Fruit fly (Drosophila melanogaster) whole organism, embryonic: ENCODE measurements around the gene CG17177.

Experiments
- Antp ChIP-seq: fragments of 200-800 bp; sonication (Bioruptor generic); optimal IDR thresholded peaks from 3 replicates; lab custom pipeline; 2016; ENCODE audit warnings: missing biosample characterization, missing genetic modification characterization
- CG10147 ChIP-seq: fragments of 200-800 bp; sonication (Bioruptor generic); optimal IDR thresholded peaks from 2 replicates; lab custom pipeline; 2019; ENCODE audit warnings: missing biosample characterization, mild to moderate bottlenecking, missing genetic modification characterization, moderate library complexity
- CG10565 ChIP-seq: fragments of 200-800 bp; sonication (Bioruptor generic); optimal IDR thresholded peaks from 3 replicates; lab custom pipeline; 2016; ENCODE audit warnings: missing biosample characterization, mild to moderate bottlenecking, missing genetic modification characterization
- CG11085 ChIP-seq: fragments of 200-800 bp; sonication (Bioruptor generic); IDR thresholded peaks from 2 replicates; pipeline ENCODE4 v1.3.6; 2022; ENCODE audit warnings: missing biosample characterization, missing genetic modification characterization
- CG11093 ChIP-seq: fragments of 200-800 bp; sonication (Bioruptor generic); IDR thresholded peaks from 3 replicates; pipeline ENCODE4 v1.3.6; 2022; ENCODE audit warnings: missing biosample characterization, missing genetic modification characterization
- CG11723 ChIP-seq: fragments of 200-800 bp; sonication (Bioruptor generic); optimal IDR thresholded peaks from 2 replicates; lab custom pipeline; 2017; ENCODE audit warnings: missing biosample characterization, mild to moderate bottlenecking, missing genetic modification characterization
- CG12942 ChIP-seq: fragments of 200-800 bp; sonication (Bioruptor generic); optimal IDR thresholded peaks from 3 replicates; lab custom pipeline; 2016; ENCODE audit warnings: missing biosample characterization, missing genetic modification characterization
- CG16815 ChIP-seq: fragments of 200-800 bp; sonication (Bioruptor generic); optimal IDR thresholded peaks from 3 replicates; lab custom pipeline; 2017; ENCODE audit warnings: missing biosample characterization, mild to moderate bottlenecking, missing genetic modification characterization
- CG1832 ChIP-seq: fragments of 200-800 bp; sonication (Bioruptor generic); optimal IDR thresholded peaks from 2 replicates; lab custom pipeline; 2017; ENCODE audit warnings: missing biosample characterization, mild to moderate bottlenecking, missing genetic modification characterization, inconsistent platforms
- CG18599 ChIP-seq: fragments of 200-800 bp; sonication (Bioruptor generic); optimal IDR thresholded peaks from 3 replicates; lab custom pipeline; 2017; ENCODE audit warnings: missing biosample characterization, missing genetic modification characterization, mild to moderate bottlenecking, moderate library complexity, missing genetic modification reagents
- CG18619 ChIP-seq: fragments of 200-800 bp; sonication (Bioruptor generic); optimal IDR thresholded peaks from 3 replicates; lab custom pipeline; 2017; ENCODE audit warnings: missing biosample characterization, mild to moderate bottlenecking, missing genetic modification characterization
- CG18764 ChIP-seq: fragments of 200-800 bp; sonication (Bioruptor generic); optimal IDR thresholded peaks from 3 replicates; lab custom pipeline; 2016; ENCODE audit warnings: missing biosample characterization, missing genetic modification characterization
- CG33213 ChIP-seq: fragments of 200-800 bp; sonication (Bioruptor generic); optimal IDR thresholded peaks from 3 replicates; lab custom pipeline; 2016; ENCODE audit warnings: missing biosample characterization, missing genetic modification characterization
- CG34422 ChIP-seq: fragments of 200-800 bp; sonication (Bioruptor generic); IDR thresholded peaks from 3 replicates; pipeline ENCODE4 v1.3.6; 2022; ENCODE audit warnings: missing biosample characterization, missing genetic modification characterization
- CG42726 ChIP-seq: fragments of 200-800 bp; sonication (Bioruptor generic); IDR thresholded peaks from 2 replicates; pipeline ENCODE4 v1.3.6; 2022; ENCODE audit warnings: missing biosample characterization, missing genetic modification characterization; ENCODE audit not compliant: partially characterized antibody
- CG4404 ChIP-seq: fragments of 200-800 bp; sonication (Bioruptor generic); IDR thresholded peaks from 2 replicates; pipeline ENCODE4 v1.3.6; 2022; ENCODE audit warnings: missing biosample characterization, missing genetic modification characterization
- CG4424 ChIP-seq: fragments of 200-800 bp; sonication (Bioruptor generic); optimal IDR thresholded peaks from 3 replicates; lab custom pipeline; 2016; ENCODE audit warnings: missing biosample characterization, missing genetic modification characterization
- CG4820 ChIP-seq: fragments of 200-800 bp; sonication (Bioruptor generic); optimal IDR thresholded peaks from 3 replicates; lab custom pipeline; 2016; ENCODE audit warnings: missing biosample characterization, missing genetic modification characterization
- CG6254 ChIP-seq: fragments of 200-800 bp; sonication (Bioruptor generic); optimal IDR thresholded peaks from 3 replicates; lab custom pipeline; 2017; ENCODE audit warnings: mild to moderate bottlenecking, missing biosample characterization, missing genetic modification reagents, missing genetic modification characterization
- CG6272 ChIP-seq: fragments of 200-800 bp; sonication (Bioruptor generic); IDR thresholded peaks from 2 replicates; pipeline ENCODE4 v1.3.6; 2022; ENCODE audit warnings: missing biosample characterization, missing genetic modification characterization
- CG7928 ChIP-seq: fragments of 200-800 bp; sonication (Bioruptor generic); optimal IDR thresholded peaks from 2 replicates; lab custom pipeline; 2017; ENCODE audit warnings: missing biosample characterization, mild to moderate bottlenecking, missing genetic modification characterization
- CG8089 ChIP-seq: fragments of 200-800 bp; sonication (Bioruptor generic); optimal IDR thresholded peaks from 3 replicates; lab custom pipeline; 2016; ENCODE audit warnings: missing biosample characterization, missing genetic modification characterization
- CrebB ChIP-seq: fragments of 200-800 bp; sonication (Bioruptor generic); optimal IDR thresholded peaks from 3 replicates; lab custom pipeline; 2018; ENCODE audit warnings: missing biosample characterization, mild to moderate bottlenecking, missing genetic modification characterization
- D ChIP-seq, 2 experiments: fragments of 200-800 bp in 1 of 2; fragments of >200 bp in 1 of 2; sonication (Bioruptor generic) in 1 of 2; optimal IDR thresholded peaks; 2 replicates in 1 of 2; 3 replicates in 1 of 2; lab custom pipeline; 2017; ENCODE audit warnings: mild to moderate bottlenecking in 1 of 2, missing biosample characterization in 1 of 2, missing genetic modification characterization in 1 of 2, missing genetic modification reagents in 1 of 2
- Dbx ChIP-seq: fragments of 200-800 bp; sonication (Bioruptor generic); IDR thresholded peaks from 3 replicates; pipeline ENCODE4 v1.3.6; 2022; ENCODE audit warnings: missing biosample characterization, missing genetic modification characterization
- Elba2 ChIP-seq: fragments of 200-800 bp; sonication (Bioruptor generic); optimal IDR thresholded peaks from 3 replicates; lab custom pipeline; 2016; ENCODE audit warnings: missing biosample characterization, missing genetic modification characterization
- Fer2 ChIP-seq: fragments of 200-800 bp; sonication (Bioruptor generic); optimal IDR thresholded peaks from 2 replicates; lab custom pipeline; 2018; ENCODE audit warnings: missing biosample characterization, mild to moderate bottlenecking, missing genetic modification characterization, moderate library complexity
- HHEX ChIP-seq: fragments of 200-800 bp; sonication (Bioruptor generic); optimal IDR thresholded peaks from 3 replicates; lab custom pipeline; 2017; ENCODE audit warnings: missing biosample characterization, mild to moderate bottlenecking, missing genetic modification characterization, missing genetic modification reagents
- HLH3B ChIP-seq: fragments of 200-800 bp; sonication (Bioruptor generic); IDR thresholded peaks from 2 replicates; pipeline ENCODE4 v1.3.6; 2022; ENCODE audit warnings: missing biosample characterization, missing genetic modification characterization
- MTF-1 ChIP-seq: fragments of 200-800 bp; sonication (Bioruptor generic); optimal IDR thresholded peaks from 2 replicates; lab custom pipeline; 2018; ENCODE audit warnings: missing biosample characterization, mild to moderate bottlenecking, missing genetic modification characterization, borderline replicate concordance
- NC2α ChIP-seq: fragments of 200-800 bp; sonication (Bioruptor generic); optimal IDR thresholded peaks from 2 replicates; lab custom pipeline; 2016; ENCODE audit warnings: missing biosample characterization, missing genetic modification characterization
- Nf-YC ChIP-seq: fragments of 200-800 bp; optimal IDR thresholded peaks from 3 replicates; lab custom pipeline; 2019; ENCODE audit warnings: missing biosample characterization, mild to moderate bottlenecking, missing genetic modification characterization, moderate library complexity
- Sry-δ ChIP-seq: fragments of 200-800 bp; sonication (Bioruptor generic); optimal IDR thresholded peaks from 2 replicates; lab custom pipeline; 2016; ENCODE audit warnings: missing biosample characterization, missing genetic modification characterization
- ase ChIP-seq: fragments of 200-800 bp; sonication (Bioruptor generic); IDR thresholded peaks from 3 replicates; pipeline ENCODE4 v1.3.6; 2022; ENCODE audit warnings: missing biosample characterization, missing genetic modification characterization
- bigmax ChIP-seq: fragments of 200-800 bp; sonication (Bioruptor generic); optimal IDR thresholded peaks from 2 replicates; lab custom pipeline; 2018; ENCODE audit warnings: missing biosample characterization, mild to moderate bottlenecking, missing genetic modification characterization
- bowl ChIP-seq: fragments of 200-800 bp; sonication (Bioruptor generic); IDR thresholded peaks from 2 replicates; pipeline ENCODE4 v1.3.6; 2022; ENCODE audit warnings: missing biosample characterization, missing genetic modification characterization
- cato ChIP-seq: fragments of 200-800 bp; sonication (Bioruptor generic); optimal IDR thresholded peaks from 2 replicates; lab custom pipeline; 2016; ENCODE audit warnings: missing biosample characterization, missing genetic modification characterization, borderline replicate concordance
- her ChIP-seq: fragments of 200-800 bp; sonication (Bioruptor generic); optimal IDR thresholded peaks from 2 replicates; lab custom pipeline; 2016; ENCODE audit warnings: missing biosample characterization, missing genetic modification characterization
- ind ChIP-seq: fragments of 200-800 bp; sonication (Bioruptor generic); optimal IDR thresholded peaks from 3 replicates; lab custom pipeline; 2016; ENCODE audit warnings: missing biosample characterization, missing genetic modification characterization
- jing ChIP-seq: fragments of 200-800 bp; sonication (Bioruptor generic); optimal IDR thresholded peaks from 2 replicates; lab custom pipeline; 2018; ENCODE audit warnings: missing biosample characterization, mild to moderate bottlenecking, missing genetic modification characterization
- oc ChIP-seq: fragments of 200-800 bp; sonication (Bioruptor generic); optimal IDR thresholded peaks from 2 replicates; lab custom pipeline; 2018; ENCODE audit warnings: missing biosample characterization, mild to moderate bottlenecking, missing genetic modification characterization, moderate library complexity
- odd ChIP-seq: fragments of 200-800 bp; sonication (Bioruptor generic); optimal IDR thresholded peaks from 2 replicates; lab custom pipeline; 2017; ENCODE audit warnings: missing biosample characterization, mild to moderate bottlenecking, missing genetic modification characterization
- ranshi ChIP-seq: fragments of 200-800 bp; sonication (Bioruptor generic); IDR thresholded peaks from 2 replicates; pipeline ENCODE4 v1.3.6; 2022; ENCODE audit warnings: missing biosample characterization, missing genetic modification characterization
- ro ChIP-seq: fragments of 200-800 bp; sonication (Bioruptor generic); IDR thresholded peaks from 2 replicates; pipeline ENCODE4 v1.3.6; 2022; ENCODE audit warnings: missing biosample characterization, missing genetic modification characterization
- salm ChIP-seq: fragments of 200-800 bp; sonication (Bioruptor generic); optimal IDR thresholded peaks from 2 replicates; lab custom pipeline; 2018; ENCODE audit warnings: missing biosample characterization, mild to moderate bottlenecking, missing genetic modification characterization
- slp2 ChIP-seq: fragments of 200-800 bp; sonication (Bioruptor generic); optimal IDR thresholded peaks from 2 replicates; lab custom pipeline; 2016; ENCODE audit warnings: missing biosample characterization, missing genetic modification characterization
- sr ChIP-seq: fragments of 200-800 bp; sonication (Bioruptor generic); IDR thresholded peaks from 3 replicates; pipeline ENCODE4 v1.3.6; 2022; ENCODE audit warnings: missing biosample characterization, missing genetic modification characterization
- tgo ChIP-seq: fragments of 200-800 bp; sonication (Bioruptor generic); IDR thresholded peaks from 3 replicates; pipeline ENCODE4 v1.3.6; 2022; ENCODE audit warnings: missing biosample characterization, missing genetic modification characterization
- vvl ChIP-seq: fragments of 200-800 bp; sonication (Bioruptor generic); IDR thresholded peaks from 2 replicates; pipeline ENCODE4 v1.3.6; 2022; ENCODE audit warnings: missing biosample characterization, missing genetic modification characterization

CG17177 gene

dm6 chr3L:14672387-14673110 is 28.9 kb downstream of the CG17177 start, which contains the start of the genes CG43121 and ome (continued):
- no peak for TF ChIP-seq ro (GFP tag; lab: Robert Waterston, UW)
- no peak for TF ChIP-seq CG11093 (GFP tag; lab: Robert Waterston, UW)
- no peak for TF ChIP-seq Elba2 (GFP tag; lab: Kevin White, UChicago)
- TF ChIP-seq HHEX, result peak; percentile 19
- TF ChIP-seq CG33213, result no peak
- TF ChIP-seq Dbx, result 0 out of 3 replicates have a peak, but pooled peaks have one; percentile 59
- peak; percentile 21 for TF ChIP-seq Nf-YC (tag; lab: Kevin White, UChicago)
- TF ChIP-seq ranshi (GFP tag; lab: Robert Waterston, UW), result no peak
- no peak for TF ChIP-seq ase (GFP tag; lab: Robert Waterston, UW)
- TF ChIP-seq salm (tag; lab: Kevin White, UChicago), result no peak
- no peak for TF ChIP-seq NC2α
- no peak for TF ChIP-seq CG6272 (GFP tag; lab: Robert Waterston, UW)
- TF ChIP-seq CG6254 (GFP tag; lab: Kevin White, UChicago), result no peak
- peak; percentile 40 for TF ChIP-seq CG18599 (GFP tag; lab: Kevin White, UChicago)
- no peak for TF ChIP-seq Antp (GFP tag; lab: Kevin White, UChicago)
- TF ChIP-seq CG11085 (GFP tag; lab: Robert Waterston, UW), result no peak
- no peak for TF ChIP-seq ind (GFP tag; lab: Kevin White, UChicago)
- no peak for TF ChIP-seq cato (GFP tag; lab: Kevin White, UChicago)
- no peak for TF ChIP-seq Fer2 (tag; lab: Kevin White, UChicago)
- TF ChIP-seq bowl (GFP tag; lab: Robert Waterston, UW), result no peak
- TF ChIP-seq CG7928 (GFP tag; lab: Kevin White, UChicago), result no peak
- TF ChIP-seq vvl (GFP tag; lab: Robert Waterston, UW), result peak; percentile 42; the same call in 1 of the 2 replicates
- no peak for TF ChIP-seq CG8089 (GFP tag; lab: Kevin White, UChicago)
- no peak for TF ChIP-seq CG16815 (GFP tag; lab: Kevin White, UChicago)
- no peak for TF ChIP-seq CG12942
- no peak for TF ChIP-seq CG1832 (GFP tag; lab: Kevin White, UChicago)
- TF ChIP-seq Sry-δ (GFP tag; lab: Kevin White, UChicago), result no peak
- no peak for TF ChIP-seq CG4424 (GFP tag; lab: Kevin White, UChicago)
- TF ChIP-seq CG18619 (GFP tag; lab: Kevin White, UChicago), result no peak
- TF ChIP-seq HLH3B (GFP tag; lab: Robert Waterston, UW), result peak; percentile 37; the same call in 1 of the 2 replicates
- TF ChIP-seq CG4404 (GFP tag; lab: Robert Waterston, UW), result no peak
- no peak for TF ChIP-seq D (optimal IDR thresholded peaks at IDR 0.05; lab: Kevin White, UChicago)
- no peak for TF ChIP-seq D (GFP tag; optimal IDR thresholded peaks at IDR 0.05; lab: Kevin White, UChicago)
- TF ChIP-seq jing (GFP tag; lab: Kevin White, UChicago), result no peak
- TF ChIP-seq CG18764, result no peak
- no peak for TF ChIP-seq CG10147 (GFP tag; lab: Kevin White, UChicago)
- no peak for TF ChIP-seq slp2 (GFP tag; lab: Kevin White, UChicago)
- peak; percentile 42 for TF ChIP-seq MTF-1 (GFP tag; lab: Kevin White, UChicago)
- 0 out of 3 replicates have a peak, but pooled peaks have one; percentile 47 for TF ChIP-seq sr (GFP tag; lab: Robert Waterston, UW)
- TF ChIP-seq CG42726 (GFP tag; lab: Robert Waterston, UW), result 0 out of 2 replicates have a peak, but pooled peaks have one; percentile 12
- TF ChIP-seq CG4820 (GFP tag; lab: Kevin White, UChicago), result no peak
- TF ChIP-seq oc (tag; lab: Kevin White, UChicago), result peak; percentile 38
- no peak for TF ChIP-seq her (GFP tag; lab: Kevin White, UChicago)
- TF ChIP-seq tgo (GFP tag; lab: Robert Waterston, UW), result no peak
- no peak for TF ChIP-seq bigmax (GFP tag; lab: Kevin White, UChicago)
- no peak for TF ChIP-seq odd (GFP tag; lab: Kevin White, UChicago)
- TF ChIP-seq CG10565 (GFP tag; lab: Kevin White, UChicago), result no peak
- TF ChIP-seq CG11723, result no peak
- TF ChIP-seq CrebB (tag; lab: Kevin White, UChicago), result peak; percentile 23
- peak; percentile 40; the same call in 1 of the 3 replicates for TF ChIP-seq CG34422
